Worm (Caenorhabditis elegans) whole organism, midembryonic: Measurements from ENCODE around the gene F09E10.1.
A peak's percentile ranks its signal among the peaks of the same experiment; 100 is the strongest.

ENCODE experiments used
- T22C8.4 ChIP-seq: fragments of 200-800 bp; sonication (Bioruptor generic); IDR thresholded peaks from 2 replicates; pipeline ENCODE4 v1.3.6; 2022; ENCODE audit warnings: missing genetic modification characterization, missing compliant biosample characterization
- cog-1 ChIP-seq: sonication (generic microtip); optimal IDR thresholded peaks from 2 replicates; lab custom pipeline; 2016; ENCODE audit warnings: missing genetic modification characterization, missing compliant biosample characterization
- flt-1 ChIP-seq: fragments of 200-800 bp; sonication (Bioruptor generic); IDR thresholded peaks from 2 replicates; pipeline ENCODE4 v1.3.6; 2022; ENCODE audit warnings: missing genetic modification characterization, missing compliant biosample characterization
- klf-2 ChIP-seq: fragments of 200-800 bp; sonication (Bioruptor generic); conservative IDR thresholded peaks from 2 replicates; pipeline ENCODE4 v1.3.6; 2022; ENCODE audit warnings: missing genetic modification reagents, missing genetic modification characterization, missing compliant biosample characterization
- med-1 ChIP-seq: sonication (generic microtip); optimal IDR thresholded peaks from 2 replicates; lab custom pipeline; 2017; ENCODE audit warnings: missing genetic modification characterization, mild to moderate bottlenecking, missing compliant biosample characterization, antibody characterized with exemption, missing genetic modification reagents; ENCODE audit not compliant: insufficient read depth
- ref-1 ChIP-seq: fragments of 200-800 bp; sonication (Bioruptor generic); conservative IDR thresholded peaks from 2 replicates; pipeline ENCODE4 v1.3.6; 2022; ENCODE audit warnings: missing genetic modification reagents, missing genetic modification characterization, missing compliant biosample characterization
- tab-1 ChIP-seq: fragments of 200-800 bp; sonication (Bioruptor generic); IDR thresholded peaks from 2 replicates; pipeline ENCODE4 v1.3.6; 2022; ENCODE audit warnings: missing genetic modification characterization, missing compliant biosample characterization
- ztf-23 ChIP-seq: fragments of 200-800 bp; sonication (Bioruptor generic); IDR thresholded peaks from 2 replicates; pipeline ENCODE4 v1.3.6; 2022; ENCODE audit warnings: missing genetic modification reagents, missing genetic modification characterization, missing compliant biosample characterization
- ztf-29 ChIP-seq: fragments of 200-800 bp; sonication (Bioruptor generic); IDR thresholded peaks from 2 replicates; pipeline ENCODE4 v1.3.6; 2022; ENCODE audit warnings: missing genetic modification reagents, missing genetic modification characterization, missing compliant biosample characterization

The F09E10.1 gene

ce11 chrX:1522068-1522467 is 19.5 kb downstream of the F09E10.1 start:
- no peak for TF ChIP-seq ref-1 (GFP tag; lab: Robert Waterston, UW)
- TF ChIP-seq klf-2 (GFP tag; lab: Robert Waterston, UW), result no peak
- TF ChIP-seq ztf-23 (GFP tag; lab: Robert Waterston, UW), result no peak
- TF ChIP-seq ztf-29 (GFP tag; lab: Robert Waterston, UW), result no peak
- no peak for TF ChIP-seq flt-1 (GFP tag; lab: Robert Waterston, UW)
- no peak for TF ChIP-seq med-1
- TF ChIP-seq tab-1 (GFP tag; lab: Robert Waterston, UW), result no peak
- no peak for TF ChIP-seq T22C8.4 (GFP tag; lab: Robert Waterston, UW)
- no peak for TF ChIP-seq cog-1 (tag; lab: Kevin White, UChicago)

- TF ChIP-seq klf-2 (GFP tag; lab: Robert Waterston, UW), result no peak
- no peak for TF ChIP-seq T22C8.4 (GFP tag; lab: Robert Waterston, UW)
- no peak for TF ChIP-seq ztf-23 (GFP tag; lab: Robert Waterston, UW)
- no peak for TF ChIP-seq flt-1 (GFP tag; lab: Robert Waterston, UW)
- no peak for TF ChIP-seq ref-1 (GFP tag; lab: Robert Waterston, UW)
- no peak for TF ChIP-seq cog-1 (tag; lab: Kevin White, UChicago)
- no peak for TF ChIP-seq tab-1 (GFP tag; lab: Robert Waterston, UW)
Measured at ce11 chrX:1523272-1523671, 20.7 kb downstream of the F09E10.1 start.

- no peak for TF ChIP-seq ref-1 (GFP tag; lab: Robert Waterston, UW)
- no peak for TF ChIP-seq ztf-29 (GFP tag; lab: Robert Waterston, UW)
- TF ChIP-seq T22C8.4 (GFP tag; lab: Robert Waterston, UW), result no peak
- peak; percentile 55 for TF ChIP-seq cog-1 (tag; lab: Kevin White, UChicago)
- TF ChIP-seq flt-1 (GFP tag; lab: Robert Waterston, UW), result 0 out of 2 replicates have a peak, but pooled peaks have one; percentile 47
- TF ChIP-seq tab-1 (GFP tag; lab: Robert Waterston, UW), result no peak
Measured at ce11 chrX:1524559-1524958, 22.0 kb downstream of the F09E10.1 start.

- no peak for TF ChIP-seq cog-1 (tag; lab: Kevin White, UChicago)
- TF ChIP-seq T22C8.4 (GFP tag; lab: Robert Waterston, UW), result 0 out of 2 replicates have a peak, but pooled peaks have one; percentile 32
Measured at ce11 chrX:1525511-1526172, 23.1 kb downstream of the F09E10.1 start.

- TF ChIP-seq med-1, result no peak
- no peak for TF ChIP-seq cog-1 (tag; lab: Kevin White, UChicago)
- no peak for TF ChIP-seq flt-1 (GFP tag; lab: Robert Waterston, UW)
- no peak for TF ChIP-seq ztf-29 (GFP tag; lab: Robert Waterston, UW)
- TF ChIP-seq ztf-23 (GFP tag; lab: Robert Waterston, UW), result no peak
- no peak for TF ChIP-seq tab-1 (GFP tag; lab: Robert Waterston, UW)
- no peak for TF ChIP-seq T22C8.4 (GFP tag; lab: Robert Waterston, UW)
Measured at ce11 chrX:1527338-1527737, 24.7 kb downstream of the F09E10.1 start.

- TF ChIP-seq med-1, result no peak
- no peak for TF ChIP-seq ref-1 (GFP tag; lab: Robert Waterston, UW)
- TF ChIP-seq flt-1 (GFP tag; lab: Robert Waterston, UW), result no peak
- TF ChIP-seq klf-2 (GFP tag; lab: Robert Waterston, UW), result no peak
- no peak for TF ChIP-seq ztf-23 (GFP tag; lab: Robert Waterston, UW)
- TF ChIP-seq T22C8.4 (GFP tag; lab: Robert Waterston, UW), result no peak
- TF ChIP-seq tab-1 (GFP tag; lab: Robert Waterston, UW), result no peak
- no peak for TF ChIP-seq cog-1 (tag; lab: Kevin White, UChicago)
- no peak for TF ChIP-seq ztf-29 (GFP tag; lab: Robert Waterston, UW)
Measured at ce11 chrX:1528107-1528506, 25.5 kb downstream of the F09E10.1 start.

ce11 chrX:1529013-1529412 is 26.4 kb downstream of the F09E10.1 start:
- TF ChIP-seq klf-2 (GFP tag; lab: Robert Waterston, UW) (no peak), tab-1 (GFP tag; lab: Robert Waterston, UW) (no peak), med-1 (no peak), T22C8.4 (GFP tag; lab: Robert Waterston, UW) (no peak), flt-1 (GFP tag; lab: Robert Waterston, UW) (no peak), cog-1 (tag; lab: Kevin White, UChicago) (no peak), ztf-29 (GFP tag; lab: Robert Waterston, UW) (no peak), ref-1 (GFP tag; lab: Robert Waterston, UW) (no peak)

ce11 chrX:1535261-1535660 is 32.7 kb downstream of the F09E10.1 start, which contains the start of gene K06A9.3:
K06A9.3 (minus strand) TSS chrX:1535361.
- TF ChIP-seq ztf-23 (GFP tag; lab: Robert Waterston, UW) (no peak), flt-1 (GFP tag; lab: Robert Waterston, UW) (no peak), ref-1 (GFP tag; lab: Robert Waterston, UW) (no peak), klf-2 (GFP tag; lab: Robert Waterston, UW) (no peak), cog-1 (tag; lab: Kevin White, UChicago) (no peak), T22C8.4 (GFP tag; lab: Robert Waterston, UW) (no peak), tab-1 (GFP tag; lab: Robert Waterston, UW) (no peak), med-1 (no peak), ztf-29 (GFP tag; lab: Robert Waterston, UW) (no peak)

- TF ChIP-seq tab-1 (GFP tag; lab: Robert Waterston, UW), result no peak
- TF ChIP-seq ztf-23 (GFP tag; lab: Robert Waterston, UW), result no peak
- TF ChIP-seq klf-2 (GFP tag; lab: Robert Waterston, UW), result no peak
- no peak for TF ChIP-seq ztf-29 (GFP tag; lab: Robert Waterston, UW)
- no peak for TF ChIP-seq med-1
- no peak for TF ChIP-seq flt-1 (GFP tag; lab: Robert Waterston, UW)
- TF ChIP-seq ref-1 (GFP tag; lab: Robert Waterston, UW), result no peak
- TF ChIP-seq cog-1 (tag; lab: Kevin White, UChicago), result no peak
- no peak for TF ChIP-seq T22C8.4 (GFP tag; lab: Robert Waterston, UW)
Measured at ce11 chrX:1536138-1536537, 33.5 kb downstream of the F09E10.1 start, which contains the start of gene K06A9.2. K06A9.2 (plus strand) TSS chrX:1536366.
